Fruit fly (Drosophila melanogaster) whole organism, embryonic: ENCODE data around the gene CG5515.

ENCODE experiments used
- BtbVII ChIP-seq: fragments of 200-800 bp; sonication (Bioruptor generic); optimal IDR thresholded peaks from 3 replicates; lab custom pipeline; 2017; ENCODE audit warnings: missing biosample characterization, mild to moderate bottlenecking, missing genetic modification characterization
- CG10209 ChIP-seq: fragments of 200-800 bp; sonication (Bioruptor generic); optimal IDR thresholded peaks from 3 replicates; lab custom pipeline; 2017; ENCODE audit warnings: missing biosample characterization, mild to moderate bottlenecking, missing genetic modification characterization, missing genetic modification reagents
- CG10462 ChIP-seq: fragments of 200-800 bp; sonication (Bioruptor generic); optimal IDR thresholded peaks from 2 replicates; lab custom pipeline; 2016; ENCODE audit warnings: missing biosample characterization, missing genetic modification characterization
- CG10979 ChIP-seq: fragments of 200-800 bp; sonication (Bioruptor generic); optimal IDR thresholded peaks from 2 replicates; lab custom pipeline; 2018; ENCODE audit warnings: missing biosample characterization, mild to moderate bottlenecking, missing genetic modification characterization, moderate library complexity
- CG12104 ChIP-seq: fragments of 200-800 bp; sonication (Bioruptor generic); optimal IDR thresholded peaks from 3 replicates; lab custom pipeline; 2016; ENCODE audit warnings: missing biosample characterization, missing genetic modification characterization
- CG12299 ChIP-seq: fragments of 200-800 bp; sonication (Bioruptor generic); optimal IDR thresholded peaks from 2 replicates; lab custom pipeline; 2018; ENCODE audit warnings: missing biosample characterization, mild to moderate bottlenecking, missing genetic modification characterization
- CG14050 ChIP-seq: fragments of 200-800 bp; sonication (Bioruptor generic); IDR thresholded peaks from 3 replicates; pipeline ENCODE4 v1.3.6; 2022; ENCODE audit warnings: missing biosample characterization, missing genetic modification characterization
- CG15073 ChIP-seq: fragments of 200-800 bp; sonication (Bioruptor generic); optimal IDR thresholded peaks from 2 replicates; lab custom pipeline; 2016; ENCODE audit warnings: missing biosample characterization, missing genetic modification characterization
- CG15601 ChIP-seq: fragments of 200-800 bp; sonication (Bioruptor generic); optimal IDR thresholded peaks from 3 replicates; lab custom pipeline; 2019; ENCODE audit warnings: missing biosample characterization, mild to moderate bottlenecking, missing genetic modification characterization, moderate library complexity
- CG1603 ChIP-seq: fragments of 200-800 bp; sonication (Bioruptor generic); optimal IDR thresholded peaks from 2 replicates; lab custom pipeline; 2019; ENCODE audit warnings: missing biosample characterization, mild to moderate bottlenecking, missing genetic modification characterization, moderate library complexity
- CG1647 ChIP-seq: fragments of 200-800 bp; sonication (Bioruptor generic); optimal IDR thresholded peaks from 3 replicates; lab custom pipeline; 2016; ENCODE audit warnings: missing biosample characterization, missing genetic modification characterization
- CG16815 ChIP-seq: fragments of 200-800 bp; sonication (Bioruptor generic); optimal IDR thresholded peaks from 3 replicates; lab custom pipeline; 2017; ENCODE audit warnings: missing biosample characterization, mild to moderate bottlenecking, missing genetic modification characterization
- CG18011 ChIP-seq: fragments of 200-800 bp; sonication (Bioruptor generic); optimal IDR thresholded peaks from 2 replicates; lab custom pipeline; 2017; ENCODE audit warnings: missing biosample characterization, missing genetic modification characterization, mild to moderate bottlenecking, moderate library complexity, missing genotype
- CG6272 ChIP-seq: fragments of 200-800 bp; sonication (Bioruptor generic); IDR thresholded peaks from 2 replicates; pipeline ENCODE4 v1.3.6; 2022; ENCODE audit warnings: missing biosample characterization, missing genetic modification characterization
- CG7745 ChIP-seq: fragments of 200-800 bp; sonication (Bioruptor generic); optimal IDR thresholded peaks from 2 replicates; lab custom pipeline; 2018; ENCODE audit warnings: missing biosample characterization, mild to moderate bottlenecking, missing genetic modification characterization, moderate library complexity
- CG7928 ChIP-seq: fragments of 200-800 bp; sonication (Bioruptor generic); optimal IDR thresholded peaks from 2 replicates; lab custom pipeline; 2017; ENCODE audit warnings: missing biosample characterization, mild to moderate bottlenecking, missing genetic modification characterization
- CG8924 ChIP-seq: fragments of 200-800 bp; optimal IDR thresholded peaks from 3 replicates; lab custom pipeline; 2019; ENCODE audit warnings: missing biosample characterization, mild to moderate bottlenecking, missing genetic modification characterization, moderate library complexity
- Dip3 ChIP-seq: fragments of 200-800 bp; sonication (Bioruptor generic); optimal IDR thresholded peaks from 3 replicates; lab custom pipeline; 2016; ENCODE audit warnings: missing biosample characterization, missing genetic modification characterization
- Dp ChIP-seq: fragments of 200-800 bp; sonication (Bioruptor generic); optimal IDR thresholded peaks from 2 replicates; lab custom pipeline; 2018; ENCODE audit warnings: missing biosample characterization, mild to moderate bottlenecking, missing genetic modification characterization, moderate library complexity
- Ets65A ChIP-seq: fragments of 200-800 bp; sonication (Bioruptor generic); peaks from one replicate; lab custom pipeline; 2016; ENCODE audit warnings: missing biosample characterization, missing genetic modification characterization
- Myb ChIP-seq: fragments of 200-800 bp; sonication (Bioruptor generic); optimal IDR thresholded peaks from 2 replicates; lab custom pipeline; 2016; ENCODE audit warnings: missing biosample characterization, missing genetic modification characterization
- NC2β ChIP-seq: fragments of 200-800 bp; sonication (Bioruptor generic); optimal IDR thresholded peaks from 2 replicates; lab custom pipeline; 2016; ENCODE audit warnings: missing biosample characterization, missing genetic modification characterization
- Nf-YB ChIP-seq: fragments of 200-800 bp; sonication (Bioruptor generic); optimal IDR thresholded peaks from 3 replicates; lab custom pipeline; 2019; ENCODE audit warnings: missing biosample characterization, mild to moderate bottlenecking, missing genetic modification characterization, moderate library complexity
- Sin3A ChIP-seq: fragments of >200 bp; optimal IDR thresholded peaks from 2 replicates; lab custom pipeline; 2018
- ac ChIP-seq: fragments of 200-800 bp; sonication (Bioruptor generic); optimal IDR thresholded peaks from 3 replicates; lab custom pipeline; 2017; ENCODE audit warnings: missing biosample characterization, mild to moderate bottlenecking, missing genetic modification characterization
- bsh ChIP-seq, 2 experiments: fragments of 200-800 bp; sonication (Bioruptor generic); optimal IDR thresholded peaks; 2 replicates each; lab custom pipeline; 2017 to 2018; ENCODE audit warnings: mild to moderate bottlenecking in 2 of 2, missing biosample characterization in 2 of 2, missing genetic modification characterization in 2 of 2, moderate library complexity in 1 of 2
- cato ChIP-seq: fragments of 200-800 bp; sonication (Bioruptor generic); optimal IDR thresholded peaks from 2 replicates; lab custom pipeline; 2016; ENCODE audit warnings: missing biosample characterization, missing genetic modification characterization, borderline replicate concordance
- chm ChIP-seq: fragments of 200-800 bp; sonication (Bioruptor generic); IDR thresholded peaks from 2 replicates; pipeline ENCODE4 v1.3.6; 2022; ENCODE audit warnings: missing biosample characterization, missing genetic modification characterization
- cwo ChIP-seq: fragments of 200-800 bp; sonication (Bioruptor generic); optimal IDR thresholded peaks from 3 replicates; lab custom pipeline; 2017; ENCODE audit warnings: missing biosample characterization, missing genetic modification characterization, mild to moderate bottlenecking, moderate library complexity, missing genetic modification reagents
- disco-r ChIP-seq: fragments of 200-800 bp; sonication (Bioruptor generic); optimal IDR thresholded peaks from 2 replicates; lab custom pipeline; 2016; ENCODE audit warnings: missing biosample characterization, missing genetic modification characterization
- dmrt11E ChIP-seq: fragments of 200-800 bp; sonication (Bioruptor generic); optimal IDR thresholded peaks from 3 replicates; lab custom pipeline; 2018; ENCODE audit warnings: missing biosample characterization, mild to moderate bottlenecking, missing genetic modification characterization, moderate library complexity
- ewg ChIP-seq: fragments of 200-800 bp; sonication (Bioruptor generic); optimal IDR thresholded peaks from 3 replicates; lab custom pipeline; 2017; ENCODE audit warnings: mild to moderate bottlenecking, missing biosample characterization, missing genetic modification reagents, missing genetic modification characterization
- eyg ChIP-seq: fragments of 200-800 bp; sonication (Bioruptor generic); optimal IDR thresholded peaks from 3 replicates; lab custom pipeline; 2016; ENCODE audit warnings: missing biosample characterization, missing genetic modification characterization
- h ChIP-seq: fragments of >200 bp; optimal IDR thresholded peaks from 2 replicates; lab custom pipeline; 2017
- hkb ChIP-seq, 2 experiments: fragments of 200-800 bp in 1 of 2; fragments of >200 bp in 1 of 2; sonication (Bioruptor generic) in 1 of 2; IDR thresholded peaks in 1 of 2; optimal IDR thresholded peaks in 1 of 2; 2 replicates each; pipeline versions ENCODE4 v1.3.6 to Lab custom; 2017 to 2022; ENCODE audit warnings: missing biosample characterization in 1 of 2, missing genetic modification characterization in 1 of 2
- ind ChIP-seq: fragments of 200-800 bp; sonication (Bioruptor generic); optimal IDR thresholded peaks from 3 replicates; lab custom pipeline; 2016; ENCODE audit warnings: missing biosample characterization, missing genetic modification characterization
- mld ChIP-seq: fragments of 200-800 bp; sonication (Bioruptor generic); IDR thresholded peaks from 3 replicates; pipeline ENCODE4 v1.3.6; 2022; ENCODE audit warnings: missing biosample characterization, missing genetic modification characterization; ENCODE audit not compliant: partially characterized antibody
- nmo ChIP-seq: fragments of 200-800 bp; sonication (Bioruptor generic); optimal IDR thresholded peaks from 2 replicates; lab custom pipeline; 2018; ENCODE audit warnings: missing biosample characterization, mild to moderate bottlenecking, missing genetic modification characterization, moderate library complexity
- oc ChIP-seq: fragments of 200-800 bp; sonication (Bioruptor generic); optimal IDR thresholded peaks from 2 replicates; lab custom pipeline; 2018; ENCODE audit warnings: missing biosample characterization, mild to moderate bottlenecking, missing genetic modification characterization, moderate library complexity
- pfk ChIP-seq: fragments of 200-800 bp; sonication (Bioruptor generic); optimal IDR thresholded peaks from 2 replicates; lab custom pipeline; 2018; ENCODE audit warnings: missing biosample characterization, mild to moderate bottlenecking, missing genetic modification characterization, moderate library complexity
- repo ChIP-seq: fragments of 200-800 bp; sonication (Bioruptor generic); optimal IDR thresholded peaks from 2 replicates; lab custom pipeline; 2016; ENCODE audit warnings: missing biosample characterization, missing genetic modification characterization
- row ChIP-seq: fragments of 200-800 bp; sonication (Bioruptor generic); IDR thresholded peaks from 3 replicates; pipeline ENCODE4 v1.3.6; 2022; ENCODE audit warnings: missing biosample characterization, missing genetic modification characterization
- scrt ChIP-seq: fragments of 200-800 bp; sonication (Bioruptor generic); optimal IDR thresholded peaks from 2 replicates; lab custom pipeline; 2018; ENCODE audit warnings: missing biosample characterization, mild to moderate bottlenecking, missing genetic modification characterization, moderate library complexity
- trh ChIP-seq: fragments of 200-800 bp; sonication (Bioruptor generic); optimal IDR thresholded peaks from 2 replicates; lab custom pipeline; 2016; ENCODE audit warnings: missing biosample characterization, missing genetic modification characterization
- tup ChIP-seq: fragments of 200-800 bp; sonication (Bioruptor generic); optimal IDR thresholded peaks from 2 replicates; lab custom pipeline; 2016; ENCODE audit warnings: missing biosample characterization, mild to moderate bottlenecking, missing genetic modification characterization, moderate library complexity
- twi ChIP-seq: fragments of 200-800 bp; optimal IDR thresholded peaks from 2 replicates; lab custom pipeline; 2019; ENCODE audit warnings: missing biosample characterization, mild to moderate bottlenecking, missing genetic modification characterization, moderate library complexity
- unpg ChIP-seq: fragments of 200-800 bp; sonication (Bioruptor generic); optimal IDR thresholded peaks from 3 replicates; lab custom pipeline; 2018; ENCODE audit warnings: missing biosample characterization, mild to moderate bottlenecking, missing genetic modification characterization, moderate library complexity
- wor ChIP-seq: fragments of 200-800 bp; sonication (Bioruptor generic); IDR thresholded peaks from 2 replicates; pipeline ENCODE4 v1.3.6; 2022; ENCODE audit warnings: missing biosample characterization, missing genetic modification characterization

Gene CG5515

DNA sequence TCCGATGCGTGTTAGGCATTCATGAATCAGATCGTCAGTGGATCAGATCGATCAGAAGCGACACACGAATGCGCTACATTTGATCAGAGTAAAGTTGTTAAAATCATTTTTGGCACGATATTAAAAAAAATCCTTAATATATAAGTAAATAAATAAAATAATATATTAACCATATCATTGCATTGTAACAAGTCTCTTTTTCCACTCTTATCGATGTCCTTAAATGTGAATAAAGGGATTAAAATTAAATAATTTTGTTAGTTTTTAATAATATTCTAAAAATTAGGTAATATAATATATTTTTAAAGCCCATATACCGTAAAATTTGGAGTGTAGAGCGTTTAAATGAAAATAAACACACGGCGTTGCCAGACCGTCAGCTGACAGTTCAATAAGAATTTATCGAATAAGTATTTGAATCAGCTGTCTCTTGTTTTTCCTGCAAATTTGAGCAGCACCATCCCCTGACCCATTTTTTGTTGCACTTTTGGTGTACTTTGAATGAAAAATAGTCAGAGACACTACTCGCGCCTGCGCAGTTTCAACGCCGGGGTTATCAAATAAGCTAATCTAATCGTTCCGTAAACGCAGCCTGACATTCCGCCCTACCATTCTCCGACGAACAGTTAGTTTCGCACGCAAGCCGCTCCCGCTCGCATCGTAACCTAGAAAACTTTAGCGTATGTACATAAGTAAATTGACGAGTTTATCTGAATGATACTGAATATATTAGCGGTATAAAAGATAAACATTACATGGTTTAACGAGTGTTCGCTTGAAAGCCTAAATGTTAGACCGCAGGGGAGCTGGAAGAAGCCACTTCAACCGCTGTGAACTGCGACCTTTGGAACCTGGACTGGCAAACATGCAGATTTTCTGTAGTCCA, 36.5 kb downstream of the CG5515 start, which contains the start of the genes p38a and CG6178 (continued):
- peak; percentile 84 for TF ChIP-seq trh (GFP tag; lab: Kevin White, UChicago)
- peak; percentile 61 for TF ChIP-seq CG15073
- TF ChIP-seq CG15601 (tag; lab: Kevin White, UChicago): peak; percentile 95
- TF ChIP-seq CG8924 (tag; lab: Kevin White, UChicago): peak; percentile 99
- TF ChIP-seq CG10462 (GFP tag; lab: Kevin White, UChicago): peak; percentile 82
- TF ChIP-seq CG16815 (GFP tag; lab: Kevin White, UChicago): peak; percentile 94
- peak; percentile 89 for TF ChIP-seq Nf-YB
- peak; percentile 59 for TF ChIP-seq Dp (GFP tag; lab: Kevin White, UChicago)
- TF ChIP-seq hkb (optimal IDR thresholded peaks at IDR 0.05; lab: Kevin White, UChicago): no peak
- TF ChIP-seq hkb (GFP tag; IDR thresholded peaks at IDR 0.05; lab: Robert Waterston, UW): peak; percentile 97
- peak; percentile 92 for TF ChIP-seq ewg (GFP tag; lab: Kevin White, UChicago)
- TF ChIP-seq tup: no peak
- TF ChIP-seq Ets65A (GFP tag; lab: Kevin White, UChicago): peak; percentile 94
- peak; percentile 42 for TF ChIP-seq CG1603 (tag; lab: Kevin White, UChicago)
- peak; percentile 96 for TF ChIP-seq cwo (GFP tag; lab: Kevin White, UChicago)
- TF ChIP-seq ind (GFP tag; lab: Kevin White, UChicago): peak; percentile 96
- no peak for TF ChIP-seq h (lab: Kevin White, UChicago)
- TF ChIP-seq CG1647 (GFP tag; lab: Kevin White, UChicago): peak; percentile 24
- peak; percentile 98 for TF ChIP-seq CG10209 (GFP tag; lab: Kevin White, UChicago)
- TF ChIP-seq mld: no peak
- TF ChIP-seq NC2β (GFP tag; lab: Kevin White, UChicago): no peak
- TF ChIP-seq pfk (GFP tag; lab: Kevin White, UChicago): peak; percentile 43
- TF ChIP-seq cato (GFP tag; lab: Kevin White, UChicago): peak; percentile 84
- TF ChIP-seq dmrt11E (tag; lab: Kevin White, UChicago): peak; percentile 95
- peak; percentile 95 for TF ChIP-seq twi (tag; lab: Kevin White, UChicago)
- peak; percentile 94 for TF ChIP-seq scrt (GFP tag; lab: Kevin White, UChicago)
- TF ChIP-seq ac (GFP tag; lab: Kevin White, UChicago): peak; percentile 67
- peak; percentile 35 for TF ChIP-seq CG7745 (tag; lab: Kevin White, UChicago)
- peak; percentile 94 for TF ChIP-seq CG6272
- peak; percentile 96 for TF ChIP-seq unpg
- TF ChIP-seq CG12104 (GFP tag; lab: Kevin White, UChicago): peak; percentile 94
- peak; percentile 21 for TF ChIP-seq eyg
- peak; percentile 94 to 97 for TF ChIP-seq bsh (GFP tag; optimal IDR thresholded peaks at IDR 0.05; lab: Kevin White, UChicago)
- TF ChIP-seq Dip3 (GFP tag; lab: Kevin White, UChicago): peak; percentile 76
- no peak for TF ChIP-seq repo (GFP tag; lab: Kevin White, UChicago)
- peak; percentile 5 for TF ChIP-seq Sin3A (lab: Kevin White, UChicago)
- peak; percentile 94 for TF ChIP-seq CG12299 (tag; lab: Kevin White, UChicago)
- TF ChIP-seq disco-r (GFP tag; lab: Kevin White, UChicago): no peak
- peak; percentile 33 for TF ChIP-seq Myb (GFP tag; lab: Kevin White, UChicago)
- TF ChIP-seq CG18011 (GFP tag; lab: Kevin White, UChicago): peak; percentile 78
- peak; percentile 96 for TF ChIP-seq CG14050 (GFP tag; lab: Robert Waterston, UW)
- TF ChIP-seq CG10979: peak; percentile 97
- TF ChIP-seq nmo: peak; percentile 99
- peak; percentile 95 for TF ChIP-seq oc (tag; lab: Kevin White, UChicago)
- peak; percentile 96 for TF ChIP-seq wor (GFP tag; lab: Robert Waterston, UW)
- peak; percentile 74 for TF ChIP-seq CG7928 (GFP tag; lab: Kevin White, UChicago)
- peak; percentile 65; the same call in 1 of the 2 replicates for TF ChIP-seq chm (GFP tag; lab: Robert Waterston, UW)
- peak; percentile 96 for TF ChIP-seq BtbVII (GFP tag; lab: Kevin White, UChicago)
- TF ChIP-seq row (GFP tag; lab: Robert Waterston, UW): peak; percentile 97
